Fruit fly (Drosophila melanogaster) whole organism, embryonic: ENCODE data around the gene RpL34b.

ENCODE experiments used
- BtbVII ChIP-seq: fragments of 200-800 bp; sonication (Bioruptor generic); optimal IDR thresholded peaks from 3 replicates; lab custom pipeline; 2017; ENCODE audit warnings: missing biosample characterization, mild to moderate bottlenecking, missing genetic modification characterization
- CG12155 ChIP-seq: fragments of 200-800 bp; sonication (Bioruptor generic); optimal IDR thresholded peaks from 3 replicates; lab custom pipeline; 2016; ENCODE audit warnings: missing biosample characterization, missing genetic modification characterization
- CG12769 ChIP-seq: fragments of 200-800 bp; sonication (Bioruptor generic); optimal IDR thresholded peaks from 2 replicates; lab custom pipeline; 2019; ENCODE audit warnings: missing biosample characterization, mild to moderate bottlenecking, missing genetic modification characterization, moderate library complexity
- CG13894 ChIP-seq: fragments of 200-800 bp; sonication (Bioruptor generic); optimal IDR thresholded peaks from 3 replicates; lab custom pipeline; 2018; ENCODE audit warnings: missing biosample characterization, mild to moderate bottlenecking, missing genetic modification characterization, moderate library complexity
- CG15601 ChIP-seq: fragments of 200-800 bp; sonication (Bioruptor generic); optimal IDR thresholded peaks from 3 replicates; lab custom pipeline; 2019; ENCODE audit warnings: missing biosample characterization, mild to moderate bottlenecking, missing genetic modification characterization, moderate library complexity
- CG31365 ChIP-seq: fragments of 200-800 bp; sonication (Bioruptor generic); optimal IDR thresholded peaks from 2 replicates; lab custom pipeline; 2018; ENCODE audit warnings: missing biosample characterization, mild to moderate bottlenecking, missing genetic modification characterization
- CG3163 ChIP-seq: fragments of 200-800 bp; sonication (Bioruptor generic); optimal IDR thresholded peaks from 3 replicates; lab custom pipeline; 2016; ENCODE audit warnings: missing biosample characterization, missing genetic modification characterization
- CG34376 ChIP-seq: fragments of 200-800 bp; sonication (Bioruptor generic); optimal IDR thresholded peaks from 2 replicates; lab custom pipeline; 2018; ENCODE audit warnings: missing biosample characterization, mild to moderate bottlenecking, missing genetic modification characterization
- CG6854 ChIP-seq: fragments of 200-800 bp; sonication (Bioruptor generic); optimal IDR thresholded peaks from 3 replicates; lab custom pipeline; 2017; ENCODE audit warnings: missing biosample characterization, mild to moderate bottlenecking, missing genetic modification characterization
- CG7839 ChIP-seq: fragments of 200-800 bp; sonication (Bioruptor generic); optimal IDR thresholded peaks from 3 replicates; lab custom pipeline; 2018; ENCODE audit warnings: missing biosample characterization, mild to moderate bottlenecking, missing genetic modification characterization, moderate library complexity
- CG7987 ChIP-seq: fragments of 200-800 bp; sonication (Bioruptor generic); optimal IDR thresholded peaks from 2 replicates; lab custom pipeline; 2018; ENCODE audit warnings: missing biosample characterization, mild to moderate bottlenecking, missing genetic modification characterization, moderate library complexity
- CG8290 ChIP-seq, 3 experiments: fragments of 200-800 bp; sonication (Bioruptor generic); optimal IDR thresholded peaks; 2 replicates each; lab custom pipeline; 2016 to 2019; ENCODE audit warnings: missing biosample characterization in 3 of 3, missing genetic modification characterization in 3 of 3, mild to moderate bottlenecking in 2 of 3, moderate library complexity in 1 of 3
- CG9437 ChIP-seq: fragments of 200-800 bp; sonication (Bioruptor generic); optimal IDR thresholded peaks from 2 replicates; lab custom pipeline; 2018; ENCODE audit warnings: missing biosample characterization, mild to moderate bottlenecking, missing genetic modification characterization
- CHES-1-like ChIP-seq: fragments of 200-800 bp; sonication (Bioruptor generic); optimal IDR thresholded peaks from 2 replicates; lab custom pipeline; 2016; ENCODE audit warnings: missing biosample characterization, missing genetic modification characterization
- CrebB ChIP-seq: fragments of 200-800 bp; sonication (Bioruptor generic); optimal IDR thresholded peaks from 3 replicates; lab custom pipeline; 2018; ENCODE audit warnings: missing biosample characterization, mild to moderate bottlenecking, missing genetic modification characterization
- D19B ChIP-seq: fragments of 200-800 bp; sonication (Bioruptor generic); optimal IDR thresholded peaks from 2 replicates; lab custom pipeline; 2017; ENCODE audit warnings: missing biosample characterization, mild to moderate bottlenecking, missing genetic modification characterization
- Deaf1 ChIP-seq: fragments of 200-800 bp; optimal IDR thresholded peaks from 3 replicates; lab custom pipeline; 2019; ENCODE audit warnings: missing biosample characterization, mild to moderate bottlenecking, missing genetic modification characterization, moderate library complexity
- Dref ChIP-seq: fragments of 200-800 bp; sonication (Bioruptor generic); IDR thresholded peaks from 2 replicates; pipeline ENCODE4 v1.3.6; 2022; ENCODE audit warnings: missing biosample characterization, missing genetic modification characterization
- ERR ChIP-seq: fragments of 200-800 bp; sonication (Bioruptor generic); optimal IDR thresholded peaks from 2 replicates; lab custom pipeline; 2016; ENCODE audit warnings: missing biosample characterization, missing genetic modification characterization
- Fer1 ChIP-seq: fragments of 200-800 bp; sonication (Bioruptor generic); optimal IDR thresholded peaks from 2 replicates; lab custom pipeline; 2017; ENCODE audit warnings: missing biosample characterization, mild to moderate bottlenecking, missing genetic modification characterization
- Hey ChIP-seq: fragments of 200-800 bp; sonication (Bioruptor generic); optimal IDR thresholded peaks from 3 replicates; lab custom pipeline; 2018; ENCODE audit warnings: missing biosample characterization, mild to moderate bottlenecking, missing genetic modification characterization
- MTF-1 ChIP-seq: fragments of 200-800 bp; sonication (Bioruptor generic); optimal IDR thresholded peaks from 2 replicates; lab custom pipeline; 2018; ENCODE audit warnings: missing biosample characterization, mild to moderate bottlenecking, missing genetic modification characterization, borderline replicate concordance
- Max ChIP-seq: fragments of 200-800 bp; sonication (Bioruptor generic); optimal IDR thresholded peaks from 2 replicates; lab custom pipeline; 2016; ENCODE audit warnings: missing biosample characterization, mild to moderate bottlenecking, missing genetic modification characterization
- Med ChIP-seq: fragments of 200-800 bp; sonication (Bioruptor generic); peaks from one replicate; lab custom pipeline; 2016; ENCODE audit warnings: missing biosample characterization, missing genetic modification characterization, mild to moderate bottlenecking, inconsistent platforms, moderate library complexity
- NC2β ChIP-seq: fragments of 200-800 bp; sonication (Bioruptor generic); optimal IDR thresholded peaks from 2 replicates; lab custom pipeline; 2016; ENCODE audit warnings: missing biosample characterization, missing genetic modification characterization
- Scr ChIP-seq: fragments of 200-800 bp; sonication (Bioruptor generic); IDR thresholded peaks from 2 replicates; pipeline ENCODE4 v1.3.6; 2022; ENCODE audit warnings: missing biosample characterization, missing genetic modification characterization; ENCODE audit not compliant: partially characterized antibody
- Xbp1 ChIP-seq: fragments of 200-800 bp; sonication (Bioruptor generic); optimal IDR thresholded peaks from 3 replicates; lab custom pipeline; 2016; ENCODE audit warnings: missing biosample characterization, mild to moderate bottlenecking, missing genetic modification characterization
- abd-A ChIP-seq: fragments of 200-800 bp; sonication (Bioruptor generic); optimal IDR thresholded peaks from 3 replicates; lab custom pipeline; 2019; ENCODE audit warnings: missing biosample characterization, mild to moderate bottlenecking, missing genetic modification characterization, moderate library complexity
- ac ChIP-seq: fragments of 200-800 bp; sonication (Bioruptor generic); optimal IDR thresholded peaks from 3 replicates; lab custom pipeline; 2017; ENCODE audit warnings: missing biosample characterization, mild to moderate bottlenecking, missing genetic modification characterization
- bigmax ChIP-seq: fragments of 200-800 bp; sonication (Bioruptor generic); optimal IDR thresholded peaks from 2 replicates; lab custom pipeline; 2018; ENCODE audit warnings: missing biosample characterization, mild to moderate bottlenecking, missing genetic modification characterization
- cato ChIP-seq: fragments of 200-800 bp; sonication (Bioruptor generic); optimal IDR thresholded peaks from 2 replicates; lab custom pipeline; 2016; ENCODE audit warnings: missing biosample characterization, missing genetic modification characterization, borderline replicate concordance
- cg ChIP-seq: fragments of 200-800 bp; sonication (Bioruptor generic); optimal IDR thresholded peaks from 3 replicates; lab custom pipeline; 2019; ENCODE audit warnings: missing biosample characterization, mild to moderate bottlenecking, missing genetic modification characterization, moderate library complexity
- cwo ChIP-seq: fragments of 200-800 bp; sonication (Bioruptor generic); optimal IDR thresholded peaks from 3 replicates; lab custom pipeline; 2017; ENCODE audit warnings: missing biosample characterization, missing genetic modification characterization, mild to moderate bottlenecking, moderate library complexity, missing genetic modification reagents
- her ChIP-seq: fragments of 200-800 bp; sonication (Bioruptor generic); optimal IDR thresholded peaks from 2 replicates; lab custom pipeline; 2016; ENCODE audit warnings: missing biosample characterization, missing genetic modification characterization
- kah ChIP-seq: fragments of 200-800 bp; sonication (Bioruptor generic); optimal IDR thresholded peaks from 2 replicates; lab custom pipeline; 2018; ENCODE audit warnings: missing biosample characterization, mild to moderate bottlenecking, missing genetic modification characterization
- lab ChIP-seq: fragments of 200-800 bp; sonication (Bioruptor generic); optimal IDR thresholded peaks from 3 replicates; lab custom pipeline; 2017; ENCODE audit warnings: missing biosample characterization, missing genetic modification characterization, mild to moderate bottlenecking, moderate library complexity, missing genetic modification reagents
- lbe ChIP-seq: fragments of 200-800 bp; sonication (Bioruptor generic); optimal IDR thresholded peaks from 2 replicates; lab custom pipeline; 2016; ENCODE audit warnings: missing biosample characterization, mild to moderate bottlenecking, missing genetic modification characterization
- lilli ChIP-seq: fragments of 200-800 bp; sonication (Bioruptor generic); optimal IDR thresholded peaks from 3 replicates; lab custom pipeline; 2016; ENCODE audit warnings: missing biosample characterization, missing genetic modification characterization
- onecut ChIP-seq: fragments of 200-800 bp; sonication (Bioruptor generic); IDR thresholded peaks from 2 replicates; pipeline ENCODE4 v1.3.6; 2022; ENCODE audit warnings: missing biosample characterization, missing genetic modification characterization
- yki ChIP-seq: fragments of >200 bp; optimal IDR thresholded peaks from 3 replicates; lab custom pipeline; 2018

RpL34b gene

dm6 chr3R:9419300-9419652, 18.2 kb upstream of the RpL34b start (continued):
- TF ChIP-seq lilli (GFP tag; lab: Kevin White, UChicago), result peak; percentile 17
- TF ChIP-seq CrebB (tag; lab: Kevin White, UChicago), result peak; percentile 16
- peak; percentile 17 for TF ChIP-seq Xbp1 (GFP tag; lab: Kevin White, UChicago)
- peak; percentile 60 for TF ChIP-seq CG3163 (GFP tag; lab: Kevin White, UChicago)
- TF ChIP-seq CG12155, result no peak
- TF ChIP-seq Hey (tag; lab: Kevin White, UChicago), result peak; percentile 21
- TF ChIP-seq CG7987 (GFP tag; lab: Kevin White, UChicago), result peak; percentile 28
- peak; percentile 72 for TF ChIP-seq CG34376 (GFP tag; lab: Kevin White, UChicago)
- TF ChIP-seq ac (GFP tag; lab: Kevin White, UChicago), result peak; percentile 70
- peak; percentile 79 for TF ChIP-seq kah (GFP tag; lab: Kevin White, UChicago)
- no peak for TF ChIP-seq CG7839 (tag; lab: Kevin White, UChicago)
- no peak for TF ChIP-seq Dref (GFP tag; lab: Robert Waterston, UW)
- TF ChIP-seq CG6854, result peak; percentile 44
- TF ChIP-seq cato (GFP tag; lab: Kevin White, UChicago), result no peak
- TF ChIP-seq CG8290 (GFP tag; optimal IDR thresholded peaks at IDR 0.05; lab: Kevin White, UChicago), result no peak
- TF ChIP-seq CG8290 (tag; optimal IDR thresholded peaks at IDR 0.05; lab: Kevin White, UChicago), result peak in 1 of 2 experiments; percentile 3
- peak; percentile 73 for TF ChIP-seq Med (GFP tag; lab: Kevin White, UChicago)
- TF ChIP-seq cwo, result peak; percentile 70
- no peak for TF ChIP-seq D19B (GFP tag; lab: Kevin White, UChicago)
- TF ChIP-seq yki (lab: Kevin White, UChicago), result peak; percentile 98
- peak; percentile 11 for TF ChIP-seq CG31365 (tag; lab: Kevin White, UChicago)
- TF ChIP-seq MTF-1, result peak; percentile 49
- TF ChIP-seq onecut (GFP tag; lab: Robert Waterston, UW), result peak; percentile 83
- TF ChIP-seq lbe (GFP tag; lab: Kevin White, UChicago), result peak; percentile 53
- TF ChIP-seq Scr (GFP tag; lab: Robert Waterston, UW), result no peak
- peak; percentile 10 for TF ChIP-seq CHES-1-like
- TF ChIP-seq Deaf1 (tag; lab: Kevin White, UChicago), result peak; percentile 85
- peak; percentile 14 for TF ChIP-seq abd-A
- TF ChIP-seq NC2β (GFP tag; lab: Kevin White, UChicago), result peak; percentile 31
- peak; percentile 59 for TF ChIP-seq Max (GFP tag; lab: Kevin White, UChicago)
- TF ChIP-seq bigmax (GFP tag; lab: Kevin White, UChicago), result peak; percentile 9
- TF ChIP-seq Fer1 (GFP tag; lab: Kevin White, UChicago), result peak; percentile 41
- TF ChIP-seq cg (GFP tag; lab: Kevin White, UChicago), result peak; percentile 94
- TF ChIP-seq BtbVII (GFP tag; lab: Kevin White, UChicago), result peak; percentile 39
- TF ChIP-seq ERR (GFP tag; lab: Kevin White, UChicago), result peak; percentile 22
- peak; percentile 52 for TF ChIP-seq CG12769 (tag; lab: Kevin White, UChicago)
- TF ChIP-seq CG9437 (GFP tag; lab: Kevin White, UChicago), result peak; percentile 68
- TF ChIP-seq her, result peak; percentile 61
- peak; percentile 7 for TF ChIP-seq lab (GFP tag; lab: Kevin White, UChicago)
- peak; percentile 4 for TF ChIP-seq CG13894 (tag; lab: Kevin White, UChicago)
- TF ChIP-seq CG15601 (tag; lab: Kevin White, UChicago), result no peak
